Worm (Caenorhabditis elegans) whole organism, L2 larva: ENCODE measurements around the gene phat-4.

Experiments
- C34F6.9 ChIP-seq: fragments of 150-350 bp; optimal IDR thresholded peaks from 2 replicates; lab custom pipeline; 2014; ENCODE audit warnings: missing biosample characterization, missing genetic modification characterization
- F13H6.1 ChIP-seq: sonication (generic microtip); optimal IDR thresholded peaks from 2 replicates; lab custom pipeline; 2016; ENCODE audit warnings: missing genetic modification characterization, missing compliant biosample characterization
- R02D3.7 ChIP-seq: fragments of 150-350 bp; optimal IDR thresholded peaks from 2 replicates; lab custom pipeline; 2014; ENCODE audit warnings: missing biosample characterization, missing genetic modification characterization
- Y55F3AM.14 ChIP-seq: fragments of 200-800 bp; sonication (Bioruptor generic); optimal IDR thresholded peaks from 2 replicates; lab custom pipeline; 2018; ENCODE audit warnings: mild to moderate bottlenecking, missing genetic modification characterization, missing compliant biosample characterization
- alr-1 ChIP-seq: fragments of 150-350 bp; optimal IDR thresholded peaks from 2 replicates; lab custom pipeline; 2014; ENCODE audit warnings: missing biosample characterization, missing genetic modification characterization
- aly-2 ChIP-seq: fragments of 150-350 bp; optimal IDR thresholded peaks from 2 replicates; lab custom pipeline; 2014; ENCODE audit warnings: missing biosample characterization, missing genetic modification characterization
- ama-1 ChIP-seq: fragments of 150-350 bp; optimal IDR thresholded peaks from 2 replicates; lab custom pipeline; 2018; ENCODE audit warnings: inconsistent platforms
- blmp-1 ChIP-seq: sonication (generic microtip); optimal IDR thresholded peaks from 2 replicates; lab custom pipeline; 2017; ENCODE audit warnings: missing genetic modification characterization, mild to moderate bottlenecking, missing compliant biosample characterization, antibody characterized with exemption, moderate library complexity; ENCODE audit not compliant: insufficient read depth
- ceh-82 ChIP-seq: fragments of 150-350 bp; optimal IDR thresholded peaks from 2 replicates; lab custom pipeline; 2014; ENCODE audit warnings: missing biosample characterization, missing genetic modification characterization
- crh-2 ChIP-seq: sonication (generic microtip); optimal IDR thresholded peaks from 2 replicates; lab custom pipeline; 2017; ENCODE audit warnings: missing biosample characterization, missing genetic modification characterization
- dmd-4 ChIP-seq: sonication (generic microtip); optimal IDR thresholded peaks from 2 replicates; lab custom pipeline; 2017; ENCODE audit warnings: missing biosample characterization, missing genetic modification characterization
- egl-27 ChIP-seq: sonication (generic microtip); optimal IDR thresholded peaks from 3 replicates; lab custom pipeline; 2017; ENCODE audit warnings: missing biosample characterization, missing genetic modification reagents, missing genetic modification characterization
- elt-1 ChIP-seq: fragments of 150-350 bp; optimal IDR thresholded peaks from 2 replicates; lab custom pipeline; 2014; ENCODE audit warnings: missing biosample characterization, missing genetic modification characterization
- gmeb-1 ChIP-seq: fragments of 150-350 bp; optimal IDR thresholded peaks from 2 replicates; lab custom pipeline; 2014; ENCODE audit warnings: missing biosample characterization, missing genetic modification characterization
- lin-11 ChIP-seq: fragments of 150-350 bp; sonication (generic microtip); optimal IDR thresholded peaks from 2 replicates; lab custom pipeline; 2014; ENCODE audit warnings: missing biosample characterization, missing genetic modification characterization, inconsistent platforms, mixed read lengths
- lin-13 ChIP-seq: fragments of 150-350 bp; optimal IDR thresholded peaks from 2 replicates; lab custom pipeline; 2014; ENCODE audit warnings: missing biosample characterization, missing genetic modification reagents, missing genetic modification characterization
- lin-39 ChIP-seq: fragments of 150-350 bp; optimal IDR thresholded peaks from 2 replicates; lab custom pipeline; 2014; ENCODE audit warnings: missing biosample characterization, missing genetic modification reagents, missing genetic modification characterization
- lsy-2 ChIP-seq, 2 experiments: fragments of 150-350 bp in 1 of 2; sonication (generic microtip) in 1 of 2; optimal IDR thresholded peaks; 2 replicates each; lab custom pipeline; 2014 to 2017; ENCODE audit warnings: missing biosample characterization in 2 of 2, missing genetic modification characterization in 2 of 2
- mab-5 ChIP-seq: fragments of 150-350 bp; optimal IDR thresholded peaks from 2 replicates; lab custom pipeline; 2014; ENCODE audit warnings: missing biosample characterization, missing genetic modification characterization
- nhr-10 ChIP-seq: sonication (generic microtip); optimal IDR thresholded peaks from 2 replicates; lab custom pipeline; 2017; ENCODE audit warnings: missing biosample characterization, missing genetic modification characterization
- nhr-11 ChIP-seq: fragments of 150-350 bp; optimal IDR thresholded peaks from 2 replicates; lab custom pipeline; 2014; ENCODE audit warnings: missing biosample characterization, missing genetic modification characterization
- nhr-12 ChIP-seq: fragments of 150-350 bp; optimal IDR thresholded peaks from 2 replicates; lab custom pipeline; 2014; ENCODE audit warnings: missing biosample characterization, missing genetic modification characterization
- nhr-129 ChIP-seq: fragments of 150-350 bp; optimal IDR thresholded peaks from 2 replicates; lab custom pipeline; 2014; ENCODE audit warnings: missing biosample characterization, missing genetic modification characterization
- nhr-237 ChIP-seq: fragments of 150-350 bp; optimal IDR thresholded peaks from 2 replicates; lab custom pipeline; 2014; ENCODE audit warnings: missing biosample characterization, missing genetic modification characterization
- nhr-25 ChIP-seq: fragments of 150-350 bp; sonication (generic microtip); optimal IDR thresholded peaks from 3 replicates; lab custom pipeline; 2014; ENCODE audit warnings: missing biosample characterization, missing genetic modification characterization
- nhr-6 ChIP-seq: fragments of 150-350 bp; optimal IDR thresholded peaks from 2 replicates; lab custom pipeline; 2014; ENCODE audit warnings: missing biosample characterization, missing genetic modification characterization
- nhr-77 ChIP-seq: fragments of 150-350 bp; optimal IDR thresholded peaks from 2 replicates; lab custom pipeline; 2014; ENCODE audit warnings: missing biosample characterization, missing genetic modification characterization
- peb-1 ChIP-seq: fragments of 150-350 bp; optimal IDR thresholded peaks from 2 replicates; lab custom pipeline; 2014; ENCODE audit warnings: missing biosample characterization, missing genetic modification characterization
- sem-4 ChIP-seq: fragments of 150-350 bp; optimal IDR thresholded peaks from 2 replicates; lab custom pipeline; 2014; ENCODE audit warnings: missing biosample characterization, missing genetic modification reagents, missing genetic modification characterization
- sma-3 ChIP-seq: sonication (generic microtip); optimal IDR thresholded peaks from 2 replicates; lab custom pipeline; 2016; ENCODE audit warnings: missing genetic modification reagents, missing genetic modification characterization, missing compliant biosample characterization
- snpc-4 ChIP-seq: fragments of 150-350 bp; optimal IDR thresholded peaks from 2 replicates; lab custom pipeline; 2014; ENCODE audit warnings: missing biosample characterization, missing genetic modification characterization
- unc-39 ChIP-seq: fragments of 150-350 bp; optimal IDR thresholded peaks from 2 replicates; lab custom pipeline; 2014; ENCODE audit warnings: missing biosample characterization, missing genetic modification characterization
- unc-55 ChIP-seq: fragments of 150-350 bp; sonication (generic microtip); optimal IDR thresholded peaks from 3 replicates; lab custom pipeline; 2014; ENCODE audit warnings: missing biosample characterization, missing genetic modification reagents, missing genetic modification characterization
- unc-62 ChIP-seq: fragments of 150-350 bp; optimal IDR thresholded peaks from 2 replicates; lab custom pipeline; 2014; ENCODE audit warnings: missing biosample characterization, missing genetic modification reagents, missing genetic modification characterization
- zag-1 ChIP-seq: fragments of 150-350 bp; optimal IDR thresholded peaks from 2 replicates; lab custom pipeline; 2014; ENCODE audit warnings: missing biosample characterization, missing genetic modification characterization
- ztf-1 ChIP-seq: fragments of 200-800 bp; sonication (Bioruptor generic); conservative IDR thresholded peaks from 2 replicates; pipeline ENCODE4 v1.3.6; 2022; ENCODE audit warnings: missing genetic modification characterization, missing compliant biosample characterization
- ztf-11 ChIP-seq: sonication (generic microtip); optimal IDR thresholded peaks from 2 replicates; lab custom pipeline; 2017; ENCODE audit warnings: missing biosample characterization, missing genetic modification characterization
- ztf-4 ChIP-seq: fragments of 150-350 bp; optimal IDR thresholded peaks from 2 replicates; lab custom pipeline; 2014; ENCODE audit warnings: missing biosample characterization, missing genetic modification characterization

phat-4 gene

ce11 chrV:4112516-4112915 is 17.2 kb upstream of the phat-4 start, which contains the start of gene srw-134:
Gene srw-134 (minus strand): TSS chrV:4112616.
- TF ChIP-seq ama-1 = no peak
- TF ChIP-seq crh-2 (tag; lab: Kevin White, UChicago) = no peak
- no peak for TF ChIP-seq blmp-1

- TF ChIP-seq ama-1 (no peak), nhr-10 (tag; lab: Kevin White, UChicago) (no peak), lin-11 (no peak), ztf-4 (tag; lab: Kevin White, UChicago) (no peak), ztf-11 (tag; lab: Kevin White, UChicago) (no peak), nhr-6 (no peak), dmd-4 (tag; lab: Kevin White, UChicago) (no peak), blmp-1 (no peak), lin-39 (tag; lab: Kevin White, UChicago) (no peak), nhr-11 (tag; lab: Kevin White, UChicago) (no peak), nhr-12 (tag; lab: Kevin White, UChicago) (no peak), unc-55 (GFP tag; lab: Kevin White, UChicago) (no peak), sem-4 (no peak), nhr-237 (tag; lab: Kevin White, UChicago) (no peak), mab-5 (tag; lab: Kevin White, UChicago) (no peak), snpc-4 (tag; lab: Kevin White, UChicago) (no peak), ceh-82 (no peak), elt-1 (tag; lab: Kevin White, UChicago) (no peak)
These were observed 15.1 kb upstream of the phat-4 start, which contains the start of gene srw-133 for ce11 chrV:4114627-4115026. Gene srw-133 (minus strand): TSS chrV:4114727.

DNA sequence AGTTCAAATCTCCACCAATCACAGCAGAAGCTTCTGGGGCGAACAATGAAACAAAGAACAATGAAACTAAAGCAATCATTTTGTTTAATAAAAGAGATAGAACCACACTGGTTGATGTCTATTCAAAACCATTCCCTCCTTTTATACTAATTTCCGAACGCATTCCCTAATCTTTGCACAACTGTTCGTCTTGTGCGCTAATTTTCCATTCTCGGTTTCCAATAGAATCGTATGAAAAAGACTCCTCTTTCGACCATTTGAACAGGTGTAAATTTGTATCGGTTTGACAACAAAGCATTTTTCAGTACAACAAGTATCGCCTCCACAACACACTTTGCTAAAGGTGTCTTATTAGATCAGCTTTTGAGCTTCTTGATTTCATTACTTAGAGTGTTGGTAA is 13.6 kb upstream of the phat-4 start, which contains the start of gene T05B4.8:
Gene T05B4.8 (minus strand): TSS at position 101 of the 400 bp plus-strand sequence.
- TF ChIP-seq aly-2 = no peak
- TF ChIP-seq nhr-10 (tag; lab: Kevin White, UChicago) = no peak
- no peak for TF ChIP-seq Y55F3AM.14 (GFP tag; lab: Kevin White, UChicago)
- no peak for TF ChIP-seq egl-27
- no peak for TF ChIP-seq ama-1
- TF ChIP-seq ztf-4 (tag; lab: Kevin White, UChicago) = no peak
- TF ChIP-seq lsy-2 (tag; optimal IDR thresholded peaks at IDR 0.05; lab: Kevin White, UChicago) = no peak
- no peak for TF ChIP-seq unc-39 (tag; lab: Kevin White, UChicago)
- TF ChIP-seq nhr-12 (tag; lab: Kevin White, UChicago) = no peak
- TF ChIP-seq sma-3 (GFP tag; lab: Kevin White, UChicago) = no peak
- no peak for TF ChIP-seq elt-1 (tag; lab: Kevin White, UChicago)
- TF ChIP-seq zag-1 (tag; lab: Kevin White, UChicago) = no peak
- no peak for TF ChIP-seq nhr-129 (tag; lab: Kevin White, UChicago)
- TF ChIP-seq gmeb-1 (tag; lab: Kevin White, UChicago) = no peak
- TF ChIP-seq nhr-25 (tag; lab: Kevin White, UChicago) = no peak
- TF ChIP-seq unc-62 (GFP tag; lab: Kevin White, UChicago) = no peak
- TF ChIP-seq R02D3.7 (tag; lab: Kevin White, UChicago) = no peak
- TF ChIP-seq peb-1 (tag; lab: Kevin White, UChicago) = no peak
- no peak for TF ChIP-seq nhr-77
- no peak for TF ChIP-seq dmd-4 (tag; lab: Kevin White, UChicago)

- TF ChIP-seq C34F6.9 (tag; lab: Kevin White, UChicago) (no peak), unc-62 (GFP tag; lab: Kevin White, UChicago) (no peak), lin-39 (tag; lab: Kevin White, UChicago) (no peak), ama-1 (no peak), nhr-77 (no peak), alr-1 (no peak), R02D3.7 (tag; lab: Kevin White, UChicago) (no peak), ztf-1 (no peak), nhr-12 (tag; lab: Kevin White, UChicago) (no peak), snpc-4 (tag; lab: Kevin White, UChicago) (no peak), F13H6.1 (tag; lab: Kevin White, UChicago) (no peak), gmeb-1 (tag; lab: Kevin White, UChicago) (no peak), sem-4 (no peak), lin-13 (no peak)
These were observed 11.4 kb upstream of the phat-4 start, which contains the start of gene T05B4.9 for ce11 chrV:4118332-4118731. Gene T05B4.9 (minus strand): TSS chrV:4118432.
